Worm (Caenorhabditis elegans): ENCODE data around the gene sre-12.

DNA sequence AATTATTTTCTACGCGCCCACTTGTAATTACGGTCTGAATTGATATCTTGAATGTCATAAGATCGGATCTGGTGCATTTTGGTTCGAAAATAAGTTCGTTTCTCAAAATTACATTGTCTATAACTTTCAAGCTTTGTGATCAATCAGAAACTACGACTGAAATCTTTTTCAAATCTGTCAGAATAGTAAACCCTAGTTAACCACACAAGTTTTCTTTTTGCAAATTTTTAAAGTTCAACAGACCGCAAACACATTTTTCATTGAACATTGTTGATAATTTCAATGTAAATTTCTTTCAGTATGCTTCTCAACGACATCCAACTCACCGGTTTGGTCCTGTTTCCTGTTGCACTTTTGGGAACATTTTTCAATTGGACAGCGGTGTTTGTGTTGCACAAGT lies 7.4 kb downstream of the sre-12 start, which contains the start of gene srx-59:
- no peak for TF ChIP-seq aly-1 (tag; optimal IDR thresholded peaks at IDR 0.05)
- TF ChIP-seq scrt-1 (GFP tag; IDR thresholded peaks at IDR 0.05) = no peak
- no peak for TF ChIP-seq sea-1 (GFP tag; conservative IDR thresholded peaks at IDR 0.05)
- TF ChIP-seq ama-1 (optimal IDR thresholded peaks at IDR 0.05) = no peak
- no peak for TF ChIP-seq tbx-11 (GFP tag; IDR thresholded peaks at IDR 0.05)
- TF ChIP-seq ceh-36 (tag; optimal IDR thresholded peaks at IDR 0.05) = no peak
- TF ChIP-seq ets-7 (tag; optimal IDR thresholded peaks at IDR 0.05) = no peak
- TF ChIP-seq hmbx-1 (tag; optimal IDR thresholded peaks at IDR 0.05) = no peak
- TF ChIP-seq tbx-37 (GFP tag; conservative IDR thresholded peaks at IDR 0.05) = no peak

Measured in whole organism, early embryonic.